Worm (Caenorhabditis elegans) whole organism, L4 larva: Measurements from ENCODE around the gene hsp-75.
A peak's percentile ranks its signal among the peaks of the same experiment; 100 is the strongest.

Experiments
- F10B5.3 ChIP-seq: sonication (generic microtip); optimal IDR thresholded peaks from 2 replicates; lab custom pipeline; 2016; ENCODE audit warnings: mild to moderate bottlenecking, missing genetic modification characterization, missing compliant biosample characterization
- F26F4.8 ChIP-seq: fragments of 200-800 bp; sonication (Bioruptor generic); conservative IDR thresholded peaks from 2 replicates; pipeline ENCODE4 v1.3.6; 2022; ENCODE audit warnings: missing genetic modification characterization, missing compliant biosample characterization
- T20F7.1 ChIP-seq: fragments of 200-800 bp; sonication (Bioruptor generic); optimal IDR thresholded peaks from 2 replicates; lab custom pipeline; 2018; ENCODE audit warnings: mild to moderate bottlenecking, missing genetic modification characterization, missing compliant biosample characterization
- ZK546.5 ChIP-seq, 2 experiments: sonication (generic microtip); optimal IDR thresholded peaks; 2 replicates each; lab custom pipeline; 2017; ENCODE audit warnings: missing biosample characterization in 2 of 2, missing genetic modification characterization in 2 of 2
- aha-1 ChIP-seq: fragments of 150-350 bp; peaks from one replicate; lab custom pipeline; 2014; ENCODE audit warnings: missing biosample characterization, missing genetic modification characterization
- attf-4 ChIP-seq: sonication (generic microtip); optimal IDR thresholded peaks from 3 replicates; lab custom pipeline; 2017; ENCODE audit warnings: missing biosample characterization, missing genetic modification characterization
- ceh-44 ChIP-seq: fragments of 200-800 bp; sonication (Bioruptor generic); IDR thresholded peaks from 2 replicates; pipeline ENCODE4 v1.3.6; 2022; ENCODE audit warnings: missing genetic modification reagents, missing genetic modification characterization, missing compliant biosample characterization
- ceh-62 ChIP-seq: sonication (generic microtip); optimal IDR thresholded peaks from 2 replicates; lab custom pipeline; 2017; ENCODE audit warnings: missing biosample characterization, missing genetic modification characterization
- ces-1 ChIP-seq: fragments of 150-350 bp; sonication (generic microtip); optimal IDR thresholded peaks from 4 replicates; lab custom pipeline; 2014; ENCODE audit warnings: missing biosample characterization, missing genetic modification reagents, missing genetic modification characterization
- cey-2 ChIP-seq: sonication (generic microtip); optimal IDR thresholded peaks from 3 replicates; lab custom pipeline; 2017; ENCODE audit warnings: missing genetic modification characterization, mild to moderate bottlenecking, missing compliant biosample characterization, antibody characterized with exemption, borderline replicate concordance; ENCODE audit not compliant: insufficient read depth
- daf-12 ChIP-seq: fragments of 150-350 bp; optimal IDR thresholded peaks from 2 replicates; lab custom pipeline; 2014; ENCODE audit warnings: missing biosample characterization, missing genetic modification reagents, missing genetic modification characterization
- daf-16 ChIP-seq, 3 experiments: sonication (generic microtip); optimal IDR thresholded peaks; 2 replicates each; lab custom pipeline; 2016 to 2017; ENCODE audit warnings: missing genetic modification characterization in 3 of 3, missing genetic modification reagents in 3 of 3, mild to moderate bottlenecking in 2 of 3, missing compliant biosample characterization in 2 of 3, missing biosample characterization in 1 of 3, moderate library complexity in 1 of 3
- daf-19 ChIP-seq: fragments of 200-800 bp; sonication (Bioruptor generic); conservative IDR thresholded peaks from 2 replicates; pipeline ENCODE4 v1.3.6; 2022; ENCODE audit warnings: missing genetic modification characterization, missing compliant biosample characterization
- dpl-1 ChIP-seq: fragments of 150-350 bp; optimal IDR thresholded peaks from 2 replicates; lab custom pipeline; 2014; ENCODE audit warnings: missing biosample characterization, missing genetic modification reagents, missing genetic modification characterization
- dve-1 ChIP-seq: sonication (generic microtip); optimal IDR thresholded peaks from 2 replicates; lab custom pipeline; 2017; ENCODE audit warnings: antibody characterized with exemption, mild to moderate bottlenecking, missing genetic modification characterization, missing compliant biosample characterization; ENCODE audit not compliant: insufficient read depth
- gei-8 ChIP-seq: fragments of 200-800 bp; sonication (Bioruptor generic); optimal IDR thresholded peaks from 2 replicates; lab custom pipeline; 2018; ENCODE audit warnings: mild to moderate bottlenecking, missing genetic modification characterization, missing compliant biosample characterization
- hif-1 ChIP-seq, 2 experiments: sonication (generic microtip); optimal IDR thresholded peaks; 2 replicates each; lab custom pipeline; 2016 to 2017; ENCODE audit warnings: missing compliant biosample characterization in 2 of 2, missing genetic modification characterization in 2 of 2, missing genetic modification reagents in 2 of 2, missing genotype in 2 of 2, mild to moderate bottlenecking in 1 of 2
- hlh-30 ChIP-seq: sonication (generic microtip); optimal IDR thresholded peaks from 2 replicates; lab custom pipeline; 2017; ENCODE audit warnings: antibody characterized with exemption, mild to moderate bottlenecking, missing genetic modification characterization, missing compliant biosample characterization; ENCODE audit not compliant: insufficient read depth
- jun-1 ChIP-seq: fragments of 150-350 bp; optimal IDR thresholded peaks from 2 replicates; lab custom pipeline; 2014; ENCODE audit warnings: missing biosample characterization, missing genetic modification reagents, missing genetic modification characterization
- lim-7 ChIP-seq: fragments of 200-800 bp; sonication (Bioruptor generic); IDR thresholded peaks from 2 replicates; pipeline ENCODE4 v1.3.6; 2022; ENCODE audit warnings: missing genetic modification characterization, missing compliant biosample characterization
- lin-1 ChIP-seq: fragments of 200-800 bp; sonication (Bioruptor generic); IDR thresholded peaks from 2 replicates; pipeline ENCODE4 v1.3.6; 2022; ENCODE audit warnings: missing genetic modification reagents, missing genetic modification characterization, missing compliant biosample characterization
- lin-13 ChIP-seq: fragments of 150-350 bp; optimal IDR thresholded peaks from 2 replicates; lab custom pipeline; 2014; ENCODE audit warnings: missing biosample characterization, missing genetic modification reagents, missing genetic modification characterization
- lin-29 ChIP-seq: fragments of 200-800 bp; sonication (Bioruptor generic); IDR thresholded peaks from 2 replicates; pipeline ENCODE4 v1.3.6; 2022; ENCODE audit warnings: missing genetic modification reagents, missing genetic modification characterization, missing compliant biosample characterization
- lin-38 ChIP-seq: fragments of 200-800 bp; sonication (Bioruptor generic); IDR thresholded peaks from 2 replicates; pipeline ENCODE4 v1.3.6; 2022; ENCODE audit warnings: missing genetic modification reagents, missing genetic modification characterization, missing compliant biosample characterization
- lsy-2 ChIP-seq, 2 experiments: fragments of 150-350 bp in 1 of 2; sonication (generic microtip) in 1 of 2; optimal IDR thresholded peaks; 2 replicates each; lab custom pipeline; 2014 to 2017; ENCODE audit warnings: missing biosample characterization in 2 of 2, missing genetic modification characterization in 2 of 2
- mep-1 ChIP-seq: fragments of 150-350 bp; sonication (generic microtip); optimal IDR thresholded peaks from 3 replicates; lab custom pipeline; 2014; ENCODE audit warnings: missing biosample characterization, missing genetic modification characterization
- mes-2 ChIP-seq: sonication (generic microtip); optimal IDR thresholded peaks from 2 replicates; lab custom pipeline; 2016; ENCODE audit warnings: missing genotype, mild to moderate bottlenecking, missing genetic modification characterization, missing compliant biosample characterization; ENCODE audit not compliant: poor library complexity, severe bottlenecking
- mxl-3 ChIP-seq: fragments of 200-800 bp; sonication (Bioruptor generic); optimal IDR thresholded peaks from 2 replicates; lab custom pipeline; 2018; ENCODE audit warnings: mild to moderate bottlenecking, missing genetic modification characterization, missing compliant biosample characterization
- nhr-102 ChIP-seq: sonication (generic microtip); optimal IDR thresholded peaks from 2 replicates; lab custom pipeline; 2016; ENCODE audit warnings: mild to moderate bottlenecking, missing genetic modification characterization, moderate library complexity, missing compliant biosample characterization
- nhr-237 ChIP-seq: sonication (generic microtip); optimal IDR thresholded peaks from 2 replicates; lab custom pipeline; 2017; ENCODE audit warnings: missing biosample characterization, missing genetic modification characterization
- nhr-41 ChIP-seq: fragments of 200-800 bp; sonication (Bioruptor generic); IDR thresholded peaks from 2 replicates; pipeline ENCODE4 v1.3.6; 2022; ENCODE audit warnings: missing genetic modification reagents, missing genetic modification characterization, missing compliant biosample characterization
- rbr-2 ChIP-seq: sonication (generic microtip); optimal IDR thresholded peaks from 2 replicates; lab custom pipeline; 2016; ENCODE audit warnings: missing genotype, missing genetic modification characterization, missing compliant biosample characterization
- set-16 ChIP-seq: fragments of 200-800 bp; sonication (Bioruptor generic); IDR thresholded peaks from 2 replicates; pipeline ENCODE4 v1.3.6; 2022; ENCODE audit warnings: missing genetic modification reagents, missing genetic modification characterization, missing compliant biosample characterization
- snpc-1.2 ChIP-seq: fragments of 200-800 bp; sonication (Bioruptor generic); IDR thresholded peaks from 2 replicates; pipeline ENCODE4 v1.3.6; 2022; ENCODE audit warnings: missing genetic modification reagents, missing genetic modification characterization, missing compliant biosample characterization
- tag-97 ChIP-seq: fragments of 200-800 bp; sonication (Bioruptor generic); IDR thresholded peaks from 2 replicates; pipeline ENCODE4 v1.3.6; 2022; ENCODE audit warnings: missing genetic modification characterization, missing compliant biosample characterization
- unc-130 ChIP-seq: sonication (generic microtip); optimal IDR thresholded peaks from 2 replicates; lab custom pipeline; 2016; ENCODE audit warnings: missing genetic modification reagents, missing genetic modification characterization, missing compliant biosample characterization
- unc-39 ChIP-seq: sonication (generic microtip); optimal IDR thresholded peaks from 2 replicates; lab custom pipeline; 2017; ENCODE audit warnings: missing biosample characterization, missing genetic modification characterization
- zip-2 ChIP-seq: fragments of 150-350 bp; optimal IDR thresholded peaks from 2 replicates; lab custom pipeline; 2014; ENCODE audit warnings: missing biosample characterization, missing genetic modification characterization
- ztf-7 ChIP-seq: fragments of 150-350 bp; optimal IDR thresholded peaks from 2 replicates; lab custom pipeline; 2014; ENCODE audit warnings: missing biosample characterization, missing genetic modification characterization

The hsp-75 gene

DNA sequence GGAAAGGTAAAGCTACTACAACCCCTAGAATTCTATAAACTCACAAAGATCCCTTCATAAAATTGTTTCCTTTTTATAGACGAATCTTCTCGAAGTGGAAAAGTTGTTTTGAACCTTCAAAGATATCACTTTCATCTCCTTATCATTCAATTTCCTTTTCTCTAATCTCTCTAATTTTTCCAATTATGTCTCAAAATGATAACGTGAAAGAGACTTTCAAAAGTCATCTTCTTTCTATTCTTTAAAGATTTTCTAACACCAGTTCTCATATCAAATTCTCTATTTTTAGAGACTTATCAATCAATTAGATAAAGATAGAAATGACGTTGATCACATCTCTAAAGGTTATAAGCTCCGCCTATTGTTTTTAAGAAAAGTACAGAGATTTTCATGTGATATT lies 27.0 kb downstream of the hsp-75 start:
- no peak for TF ChIP-seq lin-1 (GFP tag; lab: Robert Waterston, UW)
- no peak for TF ChIP-seq jun-1
- TF ChIP-seq mep-1 (tag; lab: Kevin White, UChicago), result peak; percentile 25
- no peak for TF ChIP-seq ces-1 (GFP tag; lab: Kevin White, UChicago)
- peak; percentile 17 for TF ChIP-seq cey-2 (tag; lab: Kevin White, UChicago)
- no peak for TF ChIP-seq ceh-62 (tag; lab: Kevin White, UChicago)
- TF ChIP-seq F10B5.3 (tag; lab: Kevin White, UChicago), result no peak
- TF ChIP-seq dve-1 (tag; lab: Kevin White, UChicago), result peak; percentile 17
- no peak for TF ChIP-seq unc-130 (GFP tag; lab: Kevin White, UChicago)

ce11 chrIII:7198838-7199237 lies 27.7 kb downstream of the hsp-75 start, which contains the start of gene pfd-5:
TSS of gene pfd-5 (minus strand) at chrIII:7198884.
- TF ChIP-seq dve-1 (tag; lab: Kevin White, UChicago) (peak; percentile 22), mes-2 (tag; lab: Kevin White, UChicago) (peak; percentile 98), lin-13 (no peak), lsy-2 (tag; optimal IDR thresholded peaks at IDR 0.05; lab: Kevin White, UChicago) (peak in 1 of 2 experiments; percentile 84), lin-38 (GFP tag; lab: Robert Waterston, UW) (peak; percentile 53), snpc-1.2 (GFP tag; lab: Robert Waterston, UW) (no peak), unc-39 (tag; lab: Kevin White, UChicago) (no peak), mep-1 (tag; lab: Kevin White, UChicago) (peak; percentile 41), dpl-1 (GFP tag; lab: Kevin White, UChicago) (peak; percentile 92), daf-16 (GFP tag; optimal IDR thresholded peaks at IDR 0.05; lab: Kevin White, UChicago) (no peak), daf-16 (tag; optimal IDR thresholded peaks at IDR 0.05; lab: Kevin White, UChicago) (peak; percentile 15), hlh-30 (tag; lab: Kevin White, UChicago) (peak; percentile 36), tag-97 (GFP tag; lab: Robert Waterston, UW) (no peak), ceh-44 (GFP tag; lab: Robert Waterston, UW) (0 out of 2 replicates have a peak, but pooled peaks have one; percentile 26), lin-29 (GFP tag; lab: Robert Waterston, UW) (no peak), unc-130 (GFP tag; lab: Kevin White, UChicago) (peak; percentile 57), ceh-62 (tag; lab: Kevin White, UChicago) (no peak), hif-1 (tag; optimal IDR thresholded peaks at IDR 0.05; lab: Kevin White, UChicago) (peak in 1 of 2 experiments; percentile 88)
- TF ChIP-seq, all 104 proteins: peak for 11

- TF ChIP-seq zip-2 (tag; lab: Kevin White, UChicago) (no peak), aha-1 (tag; lab: Kevin White, UChicago) (peak; percentile 31)
Measured at ce11 chrIII:7197973-7198372, 28.5 kb downstream of the hsp-75 start, which contains the start of gene exos-9. TSS of gene exos-9 (minus strand) at chrIII:7198073.

ce11 chrIII:7195325-7195724 lies 31.2 kb downstream of the hsp-75 start, which contains the start of gene F37C12.18:
TSS of gene F37C12.18 (minus strand) at chrIII:7195425.
- no peak for TF ChIP-seq gei-8 (GFP tag; lab: Kevin White, UChicago)
- peak; percentile 68 for TF ChIP-seq aha-1 (tag; lab: Kevin White, UChicago)
- TF ChIP-seq, all 104 proteins: peak for 1

ce11 chrIII:7192942-7193665 lies 33.4 kb downstream of the hsp-75 start, which contains the start of gene mec-14:
TSS of gene mec-14 (minus strand) at chrIII:7192992.
- no peak for TF ChIP-seq mxl-3
- TF ChIP-seq ZK546.5 (tag; optimal IDR thresholded peaks at IDR 0.05; lab: Kevin White, UChicago), result no peak
- no peak for TF ChIP-seq unc-39 (tag; lab: Kevin White, UChicago)
- no peak for TF ChIP-seq lsy-2 (tag; optimal IDR thresholded peaks at IDR 0.05; lab: Kevin White, UChicago)
- TF ChIP-seq attf-4 (tag; lab: Kevin White, UChicago), result no peak
- TF ChIP-seq set-16 (GFP tag; lab: Robert Waterston, UW), result no peak
- TF ChIP-seq nhr-102 (tag; lab: Kevin White, UChicago), result no peak
- TF ChIP-seq dve-1 (tag; lab: Kevin White, UChicago), result no peak
- no peak for TF ChIP-seq tag-97 (GFP tag; lab: Robert Waterston, UW)
- TF ChIP-seq daf-12 (tag; lab: Kevin White, UChicago), result no peak
- TF ChIP-seq nhr-41 (GFP tag; lab: Robert Waterston, UW), result no peak
- TF ChIP-seq daf-19 (GFP tag; lab: Robert Waterston, UW), result no peak
- no peak for TF ChIP-seq nhr-237 (tag; lab: Kevin White, UChicago)
- TF ChIP-seq ztf-7 (tag; lab: Kevin White, UChicago), result no peak
- TF ChIP-seq T20F7.1, result no peak
- TF ChIP-seq ceh-44 (GFP tag; lab: Robert Waterston, UW), result no peak
- no peak for TF ChIP-seq F26F4.8 (GFP tag; lab: Robert Waterston, UW)
- no peak for TF ChIP-seq rbr-2
- TF ChIP-seq lim-7, result no peak
